Fruit fly (Drosophila melanogaster): Measurements from ENCODE around the gene mRpL45.

mRpL45 gene

dm6 chr3R:22590668-22591275 is 27.5 kb upstream of the mRpL45 start (continued):
- TF ChIP-seq Abd-B (GFP tag; optimal IDR thresholded peaks at IDR 0.05) (peak; percentile 64), ewg (GFP tag; optimal IDR thresholded peaks at IDR 0.05) (peak; percentile 62), lola (GFP tag; optimal IDR thresholded peaks at IDR 0.05) (peak in 1 of 3 experiments; percentile 90), jing (GFP tag; optimal IDR thresholded peaks at IDR 0.05) (peak; percentile 5), CG15514 (GFP tag; optimal IDR thresholded peaks at IDR 0.05) (no peak), CHES-1-like (GFP tag; optimal IDR thresholded peaks at IDR 0.05) (no peak), HLH3B (GFP tag; IDR thresholded peaks at IDR 0.05) (peak; percentile 22; the same call in 1 of the 2 replicates), tio (GFP tag; optimal IDR thresholded peaks at IDR 0.05) (peak; percentile 72), CG8359 (GFP tag; optimal IDR thresholded peaks at IDR 0.05; ENCODE audit: borderline replicate concordance) (peak; percentile 63), CG33213 (GFP tag; optimal IDR thresholded peaks at IDR 0.05) (peak; percentile 18), CG30431 (GFP tag; optimal IDR thresholded peaks at IDR 0.05) (peak; percentile 57), scrt (GFP tag; optimal IDR thresholded peaks at IDR 0.05) (no peak), CG17829 (tag; optimal IDR thresholded peaks at IDR 0.05) (peak; percentile 75), Oli (tag; optimal IDR thresholded peaks at IDR 0.05) (peak; percentile 82), wor (GFP tag; IDR thresholded peaks at IDR 0.05) (peak; percentile 68), Xbp1 (GFP tag; optimal IDR thresholded peaks at IDR 0.05) (peak; percentile 64), CG2678 (tag; optimal IDR thresholded peaks at IDR 0.05) (peak; percentile 66), CG12219 (GFP tag; optimal IDR thresholded peaks at IDR 0.05) (peak; percentile 40), Ets97D (GFP tag; optimal IDR thresholded peaks at IDR 0.05) (peak; percentile 17), chm (GFP tag; IDR thresholded peaks at IDR 0.05) (peak; percentile 20; the same call in 1 of the 2 replicates), CG10654 (GFP tag; optimal IDR thresholded peaks at IDR 0.05) (peak; percentile 42), lab (GFP tag; optimal IDR thresholded peaks at IDR 0.05) (peak; percentile 26), MTF-1 (GFP tag; optimal IDR thresholded peaks at IDR 0.05; ENCODE audit: borderline replicate concordance) (peak; percentile 49), Oaz (GFP tag; IDR thresholded peaks at IDR 0.05) (peak; percentile 17; the same call in 1 of the 2 replicates), Six4 (GFP tag; optimal IDR thresholded peaks at IDR 0.05) (peak; percentile 51), Hr51 (GFP tag; optimal IDR thresholded peaks at IDR 0.05) (peak; percentile 23 to 72), CG18619 (GFP tag; optimal IDR thresholded peaks at IDR 0.05) (peak; percentile 51), Meics (GFP tag; optimal IDR thresholded peaks at IDR 0.05) (peak; percentile 12), nerfin-1 (tag; optimal IDR thresholded peaks at IDR 0.05) (peak; percentile 54), Awh (GFP tag; IDR thresholded peaks at IDR 0.05) (0 out of 2 replicates have a peak, but pooled peaks have one; percentile 14), CG1233 (GFP tag; optimal IDR thresholded peaks at IDR 0.05) (peak; percentile 41), Side (GFP tag; optimal IDR thresholded peaks at IDR 0.05) (peak; percentile 45), jigr1 (GFP tag; IDR thresholded peaks at IDR 0.05) (0 out of 3 replicates have a peak, but pooled peaks have one; percentile 13), NC2β (GFP tag; optimal IDR thresholded peaks at IDR 0.05) (peak; percentile 54), ken (GFP tag; IDR thresholded peaks at IDR 0.05) (0 out of 3 replicates have a peak, but pooled peaks have one; percentile 55), Spps (tag; optimal IDR thresholded peaks at IDR 0.05) (peak; percentile 37), grau (tag; optimal IDR thresholded peaks at IDR 0.05) (peak; percentile 69), CG33557 (GFP tag; optimal IDR thresholded peaks at IDR 0.05) (peak; percentile 74), Antp (GFP tag; optimal IDR thresholded peaks at IDR 0.05) (peak; percentile 41), CG7839 (tag; optimal IDR thresholded peaks at IDR 0.05) (peak; percentile 71), CG7786 (GFP tag; optimal IDR thresholded peaks at IDR 0.05) (peak; percentile 19), CG16863 (GFP tag; optimal IDR thresholded peaks at IDR 0.05) (peak; percentile 56), CG18764 (GFP tag; optimal IDR thresholded peaks at IDR 0.05) (peak; percentile 16), Elba2 (GFP tag; optimal IDR thresholded peaks at IDR 0.05) (no peak), CG12391 (tag; optimal IDR thresholded peaks at IDR 0.05) (peak; percentile 73), sens (GFP tag) (peak; percentile 96), NC2α (GFP tag; optimal IDR thresholded peaks at IDR 0.05) (peak; percentile 56), CG12659 (GFP tag; optimal IDR thresholded peaks at IDR 0.05) (peak; percentile 60), Ets65A (GFP tag) (peak; percentile 79)
